Worm (Caenorhabditis elegans) whole organism, late embryonic: ENCODE data around the gene bmk-1.
A peak's percentile ranks its signal among the peaks of the same experiment; 100 is the strongest.

ENCODE experiments used
- C08G9.2 ChIP-seq: sonication (generic microtip); optimal IDR thresholded peaks from 2 replicates; lab custom pipeline; 2016; ENCODE audit warnings: mild to moderate bottlenecking, missing genetic modification characterization, moderate library complexity, missing compliant biosample characterization
- C38D4.7 ChIP-seq: fragments of 200-800 bp; sonication (Bioruptor generic); optimal IDR thresholded peaks from 2 replicates; lab custom pipeline; 2018; ENCODE audit warnings: mild to moderate bottlenecking, missing genetic modification characterization, moderate library complexity, missing compliant biosample characterization
- F13H6.1 ChIP-seq: sonication (generic microtip); optimal IDR thresholded peaks from 2 replicates; lab custom pipeline; 2016; ENCODE audit warnings: missing genetic modification characterization, missing compliant biosample characterization
- K02D7.2 ChIP-seq: sonication (generic microtip); optimal IDR thresholded peaks from 2 replicates; lab custom pipeline; 2017; ENCODE audit warnings: mild to moderate bottlenecking, missing genetic modification characterization, missing compliant biosample characterization
- K09A11.1 ChIP-seq: sonication (generic microtip); optimal IDR thresholded peaks from 2 replicates; lab custom pipeline; 2017; ENCODE audit warnings: antibody characterized with exemption, mild to moderate bottlenecking, missing genetic modification characterization, missing compliant biosample characterization; ENCODE audit not compliant: insufficient read depth
- T23F11.4 ChIP-seq: fragments of 200-800 bp; sonication (Bioruptor generic); optimal IDR thresholded peaks from 2 replicates; lab custom pipeline; 2018; ENCODE audit warnings: mild to moderate bottlenecking, missing genetic modification characterization, missing compliant biosample characterization
- ahr-1 ChIP-seq: sonication (generic microtip); optimal IDR thresholded peaks from 2 replicates; lab custom pipeline; 2016; ENCODE audit warnings: missing genetic modification characterization, missing compliant biosample characterization
- ama-1 ChIP-seq: fragments of 150-350 bp; optimal IDR thresholded peaks from 2 replicates; lab custom pipeline; 2014
- ceh-14 ChIP-seq: sonication (generic microtip); optimal IDR thresholded peaks from 2 replicates; lab custom pipeline; 2016; ENCODE audit warnings: missing genotype, missing genetic modification characterization, missing compliant biosample characterization
- ceh-18 ChIP-seq: sonication (generic microtip); optimal IDR thresholded peaks from 2 replicates; lab custom pipeline; 2016; ENCODE audit warnings: missing genetic modification characterization, missing compliant biosample characterization
- ceh-19 ChIP-seq: fragments of 200-800 bp; sonication (Bioruptor generic); optimal IDR thresholded peaks from 2 replicates; lab custom pipeline; 2018; ENCODE audit warnings: mild to moderate bottlenecking, missing genetic modification characterization, missing compliant biosample characterization
- ceh-2 ChIP-seq: sonication (generic microtip); optimal IDR thresholded peaks from 2 replicates; lab custom pipeline; 2016; ENCODE audit warnings: missing genotype, missing genetic modification characterization, missing compliant biosample characterization
- ceh-22 ChIP-seq: sonication (generic microtip); optimal IDR thresholded peaks from 2 replicates; lab custom pipeline; 2017; ENCODE audit warnings: missing biosample characterization, missing genetic modification characterization
- ceh-24 ChIP-seq: sonication (generic microtip); optimal IDR thresholded peaks from 2 replicates; lab custom pipeline; 2016; ENCODE audit warnings: mild to moderate bottlenecking, missing genetic modification characterization, missing compliant biosample characterization
- ceh-31 ChIP-seq: sonication (generic microtip); optimal IDR thresholded peaks from 2 replicates; lab custom pipeline; 2016; ENCODE audit warnings: missing genetic modification characterization, missing compliant biosample characterization
- ceh-45 ChIP-seq: fragments of 200-800 bp; sonication (Bioruptor generic); IDR thresholded peaks from 2 replicates; pipeline ENCODE4 v1.3.6; 2022; ENCODE audit warnings: missing genetic modification reagents, missing genetic modification characterization, missing compliant biosample characterization
- che-1 ChIP-seq: sonication (generic microtip); optimal IDR thresholded peaks from 2 replicates; lab custom pipeline; 2016; ENCODE audit warnings: mild to moderate bottlenecking, missing genetic modification characterization, missing compliant biosample characterization
- dmd-4 ChIP-seq: sonication (generic microtip); optimal IDR thresholded peaks from 2 replicates; lab custom pipeline; 2016; ENCODE audit warnings: borderline replicate concordance, missing genetic modification characterization, missing compliant biosample characterization
- elt-2 ChIP-seq: sonication (generic microtip); optimal IDR thresholded peaks from 2 replicates; lab custom pipeline; 2016; ENCODE audit warnings: missing genetic modification reagents, missing genetic modification characterization, missing compliant biosample characterization
- elt-4 ChIP-seq: sonication (generic microtip); optimal IDR thresholded peaks from 2 replicates; lab custom pipeline; 2016; ENCODE audit warnings: missing genetic modification characterization, missing compliant biosample characterization
- ets-4 ChIP-seq: sonication (generic microtip); optimal IDR thresholded peaks from 2 replicates; lab custom pipeline; 2016; ENCODE audit warnings: missing genetic modification characterization, missing compliant biosample characterization
- fax-1 ChIP-seq: sonication (generic microtip); optimal IDR thresholded peaks from 2 replicates; lab custom pipeline; 2016; ENCODE audit warnings: missing genotype, missing genetic modification characterization, missing compliant biosample characterization
- fkh-10 ChIP-seq: fragments of 150-350 bp; optimal IDR thresholded peaks from 2 replicates; lab custom pipeline; 2014; ENCODE audit warnings: missing biosample characterization, missing genetic modification reagents, missing genetic modification characterization
- hlh-13 ChIP-seq: fragments of 200-800 bp; sonication (Bioruptor generic); optimal IDR thresholded peaks from 2 replicates; lab custom pipeline; 2018; ENCODE audit warnings: mild to moderate bottlenecking, missing genetic modification characterization, missing compliant biosample characterization
- hlh-6 ChIP-seq: sonication (generic microtip); optimal IDR thresholded peaks from 2 replicates; lab custom pipeline; 2016; ENCODE audit warnings: missing genotype, missing genetic modification characterization, missing compliant biosample characterization
- hlh-8 ChIP-seq: sonication (generic microtip); optimal IDR thresholded peaks from 2 replicates; lab custom pipeline; 2016; ENCODE audit warnings: missing genotype, missing genetic modification characterization, missing compliant biosample characterization
- lim-6 ChIP-seq: sonication (generic microtip); optimal IDR thresholded peaks from 2 replicates; lab custom pipeline; 2016; ENCODE audit warnings: missing genetic modification characterization, missing compliant biosample characterization
- lin-11 ChIP-seq: fragments of 200-800 bp; sonication (Bioruptor generic); optimal IDR thresholded peaks from 2 replicates; lab custom pipeline; 2018; ENCODE audit warnings: mild to moderate bottlenecking, missing genetic modification characterization, missing compliant biosample characterization
- mec-3 ChIP-seq: sonication (generic microtip); optimal IDR thresholded peaks from 2 replicates; lab custom pipeline; 2016; ENCODE audit warnings: borderline replicate concordance, missing genetic modification characterization, missing compliant biosample characterization
- nhr-11 ChIP-seq: fragments of 150-350 bp; optimal IDR thresholded peaks from 2 replicates; lab custom pipeline; 2014; ENCODE audit warnings: missing biosample characterization, missing genetic modification characterization
- pag-3 ChIP-seq: sonication (generic microtip); optimal IDR thresholded peaks from 2 replicates; lab custom pipeline; 2016; ENCODE audit warnings: missing compliant biosample characterization, missing genetic modification characterization, borderline replicate concordance
- pat-9 ChIP-seq: fragments of 200-800 bp; sonication (Bioruptor generic); optimal IDR thresholded peaks from 2 replicates; lab custom pipeline; 2018; ENCODE audit warnings: mild to moderate bottlenecking, missing genetic modification characterization, moderate library complexity, missing compliant biosample characterization
- pqm-1 ChIP-seq: sonication (generic microtip); optimal IDR thresholded peaks from 2 replicates; lab custom pipeline; 2016; ENCODE audit warnings: missing genetic modification characterization, missing compliant biosample characterization
- rnt-1 ChIP-seq: sonication (generic microtip); optimal IDR thresholded peaks from 2 replicates; lab custom pipeline; 2016; ENCODE audit warnings: missing genetic modification characterization, missing compliant biosample characterization
- sox-2 ChIP-seq: fragments of 200-800 bp; sonication (Bioruptor generic); IDR thresholded peaks from 2 replicates; pipeline ENCODE4 v1.3.6; 2022; ENCODE audit warnings: missing genetic modification reagents, missing genetic modification characterization, missing compliant biosample characterization
- syd-9 ChIP-seq: sonication (generic microtip); optimal IDR thresholded peaks from 2 replicates; lab custom pipeline; 2016; ENCODE audit warnings: mild to moderate bottlenecking, missing genetic modification characterization, moderate library complexity, missing compliant biosample characterization
- tbx-2 ChIP-seq: sonication (generic microtip); optimal IDR thresholded peaks from 2 replicates; lab custom pipeline; 2016; ENCODE audit warnings: missing genetic modification characterization, missing compliant biosample characterization
- tbx-7 ChIP-seq: sonication (generic microtip); optimal IDR thresholded peaks from 2 replicates; lab custom pipeline; 2016; ENCODE audit warnings: missing genotype, missing genetic modification characterization, missing compliant biosample characterization
- ttx-3 ChIP-seq: sonication (generic microtip); optimal IDR thresholded peaks from 2 replicates; lab custom pipeline; 2016; ENCODE audit warnings: missing genetic modification reagents, missing genetic modification characterization, missing compliant biosample characterization
- unc-3 ChIP-seq, 2 experiments: fragments of 200-800 bp in 1 of 2; sonication (Bioruptor generic) in 1 of 2; sonication (generic microtip) in 1 of 2; conservative IDR thresholded peaks in 1 of 2; optimal IDR thresholded peaks in 1 of 2; 2 replicates each; pipeline versions ENCODE4 v1.3.6 to Lab custom; 2016 to 2022; ENCODE audit warnings: missing compliant biosample characterization in 2 of 2, missing genetic modification characterization in 2 of 2, missing genetic modification reagents in 1 of 2
- unc-42 ChIP-seq: sonication (generic microtip); optimal IDR thresholded peaks from 2 replicates; lab custom pipeline; 2016; ENCODE audit warnings: missing genotype, missing genetic modification characterization, missing compliant biosample characterization
- unc-55 ChIP-seq: sonication (generic microtip); optimal IDR thresholded peaks from 2 replicates; lab custom pipeline; 2017; ENCODE audit warnings: missing biosample characterization, missing genetic modification reagents, missing genetic modification characterization

The bmk-1 gene

DNA sequence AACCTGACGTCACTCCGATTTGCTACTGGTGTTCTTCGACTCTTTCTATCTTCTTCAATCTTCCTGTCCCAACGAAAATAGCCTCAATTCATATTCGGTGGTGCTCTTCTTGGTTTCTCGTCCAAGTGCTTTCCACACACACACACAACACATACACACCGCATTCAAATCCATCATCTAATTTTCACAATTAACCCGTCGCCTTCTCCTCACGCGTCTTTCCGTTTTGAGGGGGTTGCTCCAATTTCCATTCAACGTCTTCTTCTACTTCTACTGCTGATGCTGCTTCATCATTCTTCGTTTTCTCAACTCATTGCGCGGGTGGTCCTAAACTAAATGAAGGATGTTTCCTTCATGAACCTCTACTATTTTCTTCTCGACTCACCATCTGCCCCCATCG lies 34.3 kb upstream of the bmk-1 start (continued):
- no peak for TF ChIP-seq elt-2 (tag; lab: Kevin White, UChicago)
- no peak for TF ChIP-seq ceh-19 (GFP tag; lab: Kevin White, UChicago)
- TF ChIP-seq mec-3, result no peak
- no peak for TF ChIP-seq syd-9 (tag; lab: Kevin White, UChicago)
- peak; percentile 87 for TF ChIP-seq unc-42 (tag; lab: Kevin White, UChicago)
- TF ChIP-seq unc-55, result no peak
- TF ChIP-seq hlh-13 (GFP tag; lab: Kevin White, UChicago), result no peak
- TF ChIP-seq tbx-7 (tag; lab: Kevin White, UChicago), result no peak
- no peak for TF ChIP-seq hlh-6 (tag; lab: Kevin White, UChicago)
- no peak for TF ChIP-seq ama-1 (lab: Kevin White, UChicago)
- TF ChIP-seq, all 69 proteins: peak for 5

DNA sequence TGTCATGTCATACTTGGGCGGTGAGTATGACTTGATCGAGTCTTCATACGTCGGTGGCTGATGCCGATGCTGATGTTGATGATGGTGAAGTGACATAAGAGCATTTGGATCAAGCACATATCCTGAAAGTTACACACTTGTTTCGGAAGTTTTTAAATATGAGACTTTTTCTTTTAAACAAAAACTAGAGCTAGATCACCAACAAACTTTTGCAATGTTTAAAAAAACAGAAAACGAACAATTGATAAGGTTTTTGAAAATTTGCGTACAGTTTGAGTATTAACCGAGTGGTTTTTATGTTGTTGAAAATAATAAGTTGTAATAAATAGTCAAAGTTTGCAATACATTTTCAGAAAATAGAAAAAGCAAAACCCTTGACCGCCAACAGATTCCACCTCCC lies 27.8 kb upstream of the bmk-1 start, which contains the start of gene R02D5.4:
Gene R02D5.4 (minus strand): TSS at position 101 of the 400 bp plus-strand sequence.
- TF ChIP-seq ceh-31 (tag; lab: Kevin White, UChicago) (no peak), elt-4 (tag; lab: Kevin White, UChicago) (no peak), K02D7.2 (no peak), T23F11.4 (no peak), ceh-2 (tag; lab: Kevin White, UChicago) (no peak), ahr-1 (tag; lab: Kevin White, UChicago) (no peak), ceh-14 (no peak), unc-3 (GFP tag; conservative IDR thresholded peaks at IDR 0.05; lab: Robert Waterston, UW) (no peak), unc-3 (tag; optimal IDR thresholded peaks at IDR 0.05; lab: Kevin White, UChicago) (no peak), pqm-1 (tag; lab: Kevin White, UChicago) (no peak), ttx-3 (tag; lab: Kevin White, UChicago) (no peak), dmd-4 (tag; lab: Kevin White, UChicago) (no peak), hlh-13 (GFP tag; lab: Kevin White, UChicago) (no peak)

DNA sequence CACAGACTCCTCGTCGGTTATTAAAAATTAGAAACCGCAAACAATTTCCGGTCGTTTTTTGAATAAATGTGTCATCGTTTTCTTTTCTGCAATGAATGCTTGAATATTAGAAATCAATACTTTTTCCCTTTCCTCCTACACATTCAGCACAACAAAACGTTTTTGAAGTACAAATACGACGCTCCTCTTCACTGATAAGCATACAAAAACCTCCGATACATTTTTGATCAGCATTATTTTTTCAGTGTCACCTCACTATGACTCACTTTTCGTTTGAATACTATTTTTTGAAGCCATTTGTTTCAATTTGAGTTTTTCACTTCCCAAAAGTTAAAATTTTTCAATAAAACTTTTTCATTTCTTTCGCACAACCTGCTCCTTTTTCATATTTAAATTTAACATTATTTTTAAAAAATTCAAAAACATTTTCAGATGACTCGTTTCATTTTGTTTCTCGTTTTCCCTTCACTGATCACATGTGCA lies 26.0 kb upstream of the bmk-1 start, which contains the start of gene R02D5.3:
Gene R02D5.3 (plus strand): TSS at position 433 of the 483 bp plus-strand sequence.
- TF ChIP-seq C08G9.2 (tag; lab: Kevin White, UChicago) (no peak), tbx-2 (tag; lab: Kevin White, UChicago) (no peak), lim-6 (tag; lab: Kevin White, UChicago) (no peak), ttx-3 (tag; lab: Kevin White, UChicago) (no peak), ceh-14 (no peak), ceh-24 (tag; lab: Kevin White, UChicago) (no peak), nhr-11 (tag; lab: Kevin White, UChicago) (no peak), syd-9 (tag; lab: Kevin White, UChicago) (no peak), pag-3 (tag; lab: Kevin White, UChicago) (no peak), fax-1 (tag; lab: Kevin White, UChicago) (no peak), ceh-45 (no peak), K09A11.1 (no peak), T23F11.4 (no peak), pat-9 (no peak), F13H6.1 (tag; lab: Kevin White, UChicago) (no peak), che-1 (tag; lab: Kevin White, UChicago) (no peak), sox-2 (GFP tag; lab: Robert Waterston, UW) (no peak), hlh-8 (tag; lab: Kevin White, UChicago) (no peak)

DNA sequence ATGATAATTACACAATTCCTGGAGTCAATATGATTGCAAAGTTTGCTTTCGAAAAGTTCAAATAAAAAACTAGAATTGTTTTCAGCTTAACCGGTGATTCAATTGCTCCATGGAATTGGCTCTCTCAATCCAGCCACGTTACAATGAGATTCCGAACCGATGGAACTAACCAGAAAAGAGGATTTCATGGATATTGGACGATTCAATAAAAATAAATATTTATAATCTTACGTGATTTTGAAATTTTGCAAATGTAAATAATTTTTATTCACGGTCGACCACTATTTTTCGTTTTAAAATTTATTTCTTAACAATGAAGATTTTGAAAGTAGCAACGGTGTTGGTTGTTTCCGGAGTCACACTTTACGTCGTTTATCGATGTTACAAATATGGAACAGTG lies 25.2 kb upstream of the bmk-1 start, which contains the start of gene R02D5.10:
Gene R02D5.10 (plus strand): TSS at position 301 of the 400 bp plus-strand sequence.
- TF ChIP-seq ceh-45, result no peak
- TF ChIP-seq unc-42 (tag; lab: Kevin White, UChicago), result no peak
- no peak for TF ChIP-seq C38D4.7 (GFP tag; lab: Kevin White, UChicago)
- TF ChIP-seq ceh-22, result no peak
- TF ChIP-seq lin-11, result no peak
- no peak for TF ChIP-seq elt-4 (tag; lab: Kevin White, UChicago)
- TF ChIP-seq syd-9 (tag; lab: Kevin White, UChicago), result no peak
- TF ChIP-seq rnt-1 (tag; lab: Kevin White, UChicago), result no peak
- no peak for TF ChIP-seq ceh-14
- TF ChIP-seq fax-1 (tag; lab: Kevin White, UChicago), result no peak
- TF ChIP-seq ets-4 (tag; lab: Kevin White, UChicago), result no peak
- TF ChIP-seq che-1 (tag; lab: Kevin White, UChicago), result no peak
- TF ChIP-seq lim-6 (tag; lab: Kevin White, UChicago), result no peak
- TF ChIP-seq elt-2 (tag; lab: Kevin White, UChicago), result no peak
- no peak for TF ChIP-seq ama-1 (lab: Kevin White, UChicago)
- TF ChIP-seq hlh-6 (tag; lab: Kevin White, UChicago), result no peak
- no peak for TF ChIP-seq sox-2 (GFP tag; lab: Robert Waterston, UW)
- TF ChIP-seq ceh-18 (tag; lab: Kevin White, UChicago), result no peak
- no peak for TF ChIP-seq fkh-10 (GFP tag; lab: Kevin White, UChicago)
- no peak for TF ChIP-seq dmd-4 (tag; lab: Kevin White, UChicago)
- TF ChIP-seq, all 69 proteins: peak for 0
